Fruit fly (Drosophila melanogaster): ENCODE measurements around the gene Atg16.

The Atg16 gene

dm6 chr3R:29786016-29786996 lies 48.6 kb downstream of the Atg16 start:
- TF ChIP-seq sens (GFP tag) = peak; percentile 80
- TF ChIP-seq kay (GFP tag; optimal IDR thresholded peaks at IDR 0.05) = peak; percentile 5
- TF ChIP-seq CG9727 (GFP tag; optimal IDR thresholded peaks at IDR 0.05) = no peak
- peak; percentile 87 for TF ChIP-seq Ets65A (GFP tag)
- TF ChIP-seq salm (tag; optimal IDR thresholded peaks at IDR 0.05) = no peak
- TF ChIP-seq CG31365 (tag; optimal IDR thresholded peaks at IDR 0.05) = no peak
- TF ChIP-seq seq (GFP tag; IDR thresholded peaks at IDR 0.05) = peak; percentile 36; the same call in 1 of the 2 replicates
- TF ChIP-seq Max (GFP tag; optimal IDR thresholded peaks at IDR 0.05) = peak; percentile 6
- peak; percentile 40; the same call in 1 of the 2 replicates for TF ChIP-seq Rx (GFP tag; IDR thresholded peaks at IDR 0.05)
- TF ChIP-seq pan (optimal IDR thresholded peaks at IDR 0.05) = no peak
- TF ChIP-seq pan (GFP tag; optimal IDR thresholded peaks at IDR 0.05 in 1 of 2, IDR thresholded peaks at IDR 0.05 in 1 of 2) = peak in 1 of 2 experiments; percentile 57
- no peak for TF ChIP-seq sens-2 (GFP tag; IDR thresholded peaks at IDR 0.05)
- peak; percentile 71 for TF ChIP-seq Med (GFP tag)
- no peak for TF ChIP-seq CG4424 (GFP tag; optimal IDR thresholded peaks at IDR 0.05)
- peak; percentile 66 for TF ChIP-seq vvl (GFP tag; IDR thresholded peaks at IDR 0.05)
- TF ChIP-seq Xrp1 (GFP tag; IDR thresholded peaks at IDR 0.05) = peak; percentile 43; the same call in 1 of the 2 replicates
- no peak for TF ChIP-seq hkb (optimal IDR thresholded peaks at IDR 0.05)
- TF ChIP-seq hkb (GFP tag; IDR thresholded peaks at IDR 0.05) = peak; percentile 41; the same call in 1 of the 2 replicates
- TF ChIP-seq CG14441 (GFP tag; IDR thresholded peaks at IDR 0.05) = peak; percentile 56
- TF ChIP-seq CG4854 (GFP tag; optimal IDR thresholded peaks at IDR 0.05) = peak; percentile 2
- TF ChIP-seq ci (GFP tag; IDR thresholded peaks at IDR 0.05) = peak; percentile 54; the same call in 2 of the 3 replicates
- peak; percentile 54 for TF ChIP-seq Drgx (GFP tag; IDR thresholded peaks at IDR 0.05)
- TF ChIP-seq Aef1 (GFP tag; IDR thresholded peaks at IDR 0.05) = peak; percentile 39; the same call in 1 of the 3 replicates
- peak; percentile 80 for TF ChIP-seq lbe (GFP tag; optimal IDR thresholded peaks at IDR 0.05)
- peak; percentile 18 for TF ChIP-seq bab2 (GFP tag; optimal IDR thresholded peaks at IDR 0.05)
- no peak for TF ChIP-seq toy (GFP tag; IDR thresholded peaks at IDR 0.05)
- 0 out of 2 replicates have a peak, but pooled peaks have one; percentile 30 for TF ChIP-seq E2f1 (GFP tag; IDR thresholded peaks at IDR 0.05)
- TF ChIP-seq knrl (GFP tag; IDR thresholded peaks at IDR 0.05; ENCODE audit: partially characterized antibody) = no peak
- peak; percentile 26; the same call in 1 of the 2 replicates for TF ChIP-seq HLH3B (GFP tag; IDR thresholded peaks at IDR 0.05)
- no peak; the same call in 1 of the 2 replicates for TF ChIP-seq esg (GFP tag; conservative IDR thresholded peaks at IDR 0.05)
- TF ChIP-seq prd (optimal IDR thresholded peaks at IDR 0.05) = no peak
- TF ChIP-seq prd (GFP tag; IDR thresholded peaks at IDR 0.05) = peak; percentile 49; the same call in 1 of the 3 replicates
- TF ChIP-seq phol (tag; optimal IDR thresholded peaks at IDR 0.05) = peak; percentile 26
- peak; percentile 24; the same call in 1 of the 2 replicates for TF ChIP-seq Ada2b (GFP tag; IDR thresholded peaks at IDR 0.05)
- peak; percentile 28; the same call in 1 of the 2 replicates for TF ChIP-seq CG17328 (GFP tag; IDR thresholded peaks at IDR 0.05)
- TF ChIP-seq croc (GFP tag; conservative IDR thresholded peaks at IDR 0.05) = no peak
- peak; percentile 26; the same call in 1 of the 2 replicates for TF ChIP-seq Atf6 (GFP tag; IDR thresholded peaks at IDR 0.05)
- no peak for TF ChIP-seq Dad (GFP tag; optimal IDR thresholded peaks at IDR 0.05)
- no peak for TF ChIP-seq CG10462 (GFP tag; optimal IDR thresholded peaks at IDR 0.05)
- TF ChIP-seq CG11504 (tag; optimal IDR thresholded peaks at IDR 0.05) = peak; percentile 43
- TF ChIP-seq ttk (GFP tag; IDR thresholded peaks at IDR 0.05) = 0 out of 2 replicates have a peak, but pooled peaks have one; percentile 28
- 0 out of 3 replicates have a peak, but pooled peaks have one; percentile 9 for TF ChIP-seq CG2889 (GFP tag; IDR thresholded peaks at IDR 0.05)
- TF ChIP-seq fd64A (GFP tag; optimal IDR thresholded peaks at IDR 0.05) = no peak
- TF ChIP-seq CG13424 (tag; optimal IDR thresholded peaks at IDR 0.05) = no peak
- TF ChIP-seq CG6689 (GFP tag; IDR thresholded peaks at IDR 0.05) = peak; percentile 14; the same call in 1 of the 2 replicates
- peak; percentile 14 for TF ChIP-seq CG17359 (tag; optimal IDR thresholded peaks at IDR 0.05)
- TF ChIP-seq slbo (GFP tag; IDR thresholded peaks at IDR 0.05) = peak; percentile 34; the same call in 1 of the 2 replicates
- 0 out of 3 replicates have a peak, but pooled peaks have one; percentile 47 for TF ChIP-seq CG3726 (GFP tag; IDR thresholded peaks at IDR 0.05)
- TF ChIP-seq CG14014 (GFP tag; IDR thresholded peaks at IDR 0.05) = 0 out of 2 replicates have a peak, but pooled peaks have one; percentile 26
- peak; percentile 57 for TF ChIP-seq crol (GFP tag; IDR thresholded peaks at IDR 0.05)

Measured in whole organism, embryonic.